Worm (Caenorhabditis elegans) whole organism, young adult: ENCODE results near the gene ZK177.9.

ENCODE experiments used
- B0261.1 ChIP-seq: sonication (generic microtip); optimal IDR thresholded peaks from 2 replicates; lab custom pipeline; 2016; ENCODE audit warnings: mild to moderate bottlenecking, missing genetic modification characterization, moderate library complexity, missing compliant biosample characterization
- C06A6.2 ChIP-seq: fragments of 200-800 bp; sonication (Bioruptor generic); conservative IDR thresholded peaks from 2 replicates; pipeline ENCODE4 v1.3.6; 2022; ENCODE audit warnings: missing genetic modification characterization, missing compliant biosample characterization
- F39B2.1 ChIP-seq: fragments of 200-800 bp; sonication (Bioruptor generic); IDR thresholded peaks from 2 replicates; pipeline ENCODE4 v1.3.6; 2022; ENCODE audit warnings: missing genetic modification reagents, missing genetic modification characterization, missing compliant biosample characterization
- F57A8.1 ChIP-seq: fragments of 200-800 bp; sonication (Bioruptor generic); optimal IDR thresholded peaks from 2 replicates; lab custom pipeline; 2018; ENCODE audit warnings: mild to moderate bottlenecking, missing genetic modification characterization, moderate library complexity, missing compliant biosample characterization
- T26A5.8 ChIP-seq: sonication (generic microtip); optimal IDR thresholded peaks from 2 replicates; lab custom pipeline; 2016; ENCODE audit warnings: missing genetic modification characterization, missing compliant biosample characterization
- Y79H2A.3 ChIP-seq: fragments of 200-800 bp; sonication (Bioruptor generic); conservative IDR thresholded peaks from 2 replicates; pipeline ENCODE4 v1.3.6; 2022; ENCODE audit warnings: missing genetic modification reagents, missing genetic modification characterization, missing compliant biosample characterization
- ZK185.1 ChIP-seq: sonication (generic microtip); optimal IDR thresholded peaks from 2 replicates; lab custom pipeline; 2016; ENCODE audit warnings: mild to moderate bottlenecking, missing genetic modification characterization, missing compliant biosample characterization; ENCODE audit not compliant: poor library complexity, severe bottlenecking
- athp-1 ChIP-seq: sonication (generic microtip); optimal IDR thresholded peaks from 2 replicates; lab custom pipeline; 2017; ENCODE audit warnings: mild to moderate bottlenecking, missing genetic modification characterization, missing compliant biosample characterization
- attf-6 ChIP-seq: fragments of 200-800 bp; sonication (Bioruptor generic); IDR thresholded peaks from 2 replicates; pipeline ENCODE4 v1.3.6; 2022; ENCODE audit warnings: missing genetic modification reagents, missing genetic modification characterization, missing compliant biosample characterization
- cebp-2 ChIP-seq: fragments of 200-800 bp; sonication (Bioruptor generic); IDR thresholded peaks from 2 replicates; pipeline ENCODE4 v1.3.6; 2022; ENCODE audit warnings: missing genetic modification characterization, missing compliant biosample characterization
- ceh-40 ChIP-seq: fragments of 200-800 bp; sonication (Bioruptor generic); IDR thresholded peaks from 2 replicates; pipeline ENCODE4 v1.3.6; 2022; ENCODE audit warnings: missing genetic modification characterization, missing compliant biosample characterization
- ceh-58 ChIP-seq: fragments of 200-800 bp; sonication (Bioruptor generic); IDR thresholded peaks from 2 replicates; pipeline ENCODE4 v1.3.6; 2022; ENCODE audit warnings: missing genetic modification characterization, missing compliant biosample characterization
- die-1 ChIP-seq: sonication (generic microtip); optimal IDR thresholded peaks from 2 replicates; lab custom pipeline; 2016; ENCODE audit warnings: missing genotype, mild to moderate bottlenecking, missing genetic modification characterization, missing compliant biosample characterization
- egrh-3 ChIP-seq: fragments of 200-800 bp; sonication (Bioruptor generic); IDR thresholded peaks from 2 replicates; pipeline ENCODE4 v1.3.6; 2022; ENCODE audit warnings: missing genetic modification reagents, missing genetic modification characterization, missing compliant biosample characterization
- ekl-4 ChIP-seq: fragments of 200-800 bp; sonication (Bioruptor generic); IDR thresholded peaks from 2 replicates; pipeline ENCODE4 v1.3.6; 2022; ENCODE audit warnings: missing genetic modification reagents, missing genetic modification characterization, missing compliant biosample characterization
- ets-4 ChIP-seq: fragments of 200-800 bp; sonication (Bioruptor generic); optimal IDR thresholded peaks from 2 replicates; lab custom pipeline; 2018; ENCODE audit warnings: mild to moderate bottlenecking, missing genetic modification characterization, missing compliant biosample characterization
- hlh-12 ChIP-seq: sonication (generic microtip); optimal IDR thresholded peaks from 2 replicates; lab custom pipeline; 2016; ENCODE audit warnings: missing genetic modification characterization, missing compliant biosample characterization
- hlh-26 ChIP-seq: fragments of 200-800 bp; sonication (Bioruptor generic); conservative IDR thresholded peaks from 2 replicates; pipeline ENCODE4 v1.3.6; 2022; ENCODE audit warnings: missing genetic modification reagents, missing genetic modification characterization, missing compliant biosample characterization
- hmg-1.2 ChIP-seq: fragments of 200-800 bp; sonication (Bioruptor generic); IDR thresholded peaks from 2 replicates; pipeline ENCODE4 v1.3.6; 2022; ENCODE audit warnings: missing genetic modification reagents, missing genetic modification characterization, missing compliant biosample characterization
- lag-1 ChIP-seq: fragments of 200-800 bp; sonication (Bioruptor generic); IDR thresholded peaks from 2 replicates; pipeline ENCODE4 v1.3.6; 2022; ENCODE audit warnings: missing genetic modification reagents, missing genetic modification characterization, missing compliant biosample characterization
- lin-26 ChIP-seq: fragments of 200-800 bp; sonication (Bioruptor generic); IDR thresholded peaks from 2 replicates; pipeline ENCODE4 v1.3.6; 2022; ENCODE audit warnings: missing genetic modification reagents, missing genetic modification characterization, missing compliant biosample characterization
- lin-40 ChIP-seq: sonication (generic microtip); optimal IDR thresholded peaks from 2 replicates; lab custom pipeline; 2016; ENCODE audit warnings: missing genetic modification characterization, mild to moderate bottlenecking, missing compliant biosample characterization, missing genotype, missing genetic modification reagents
- lsl-1 ChIP-seq: fragments of 200-800 bp; sonication (Bioruptor generic); optimal IDR thresholded peaks from 2 replicates; lab custom pipeline; 2018; ENCODE audit warnings: mild to moderate bottlenecking, missing genetic modification characterization, moderate library complexity, missing compliant biosample characterization
- madf-10 ChIP-seq: sonication (generic microtip); optimal IDR thresholded peaks from 2 replicates; lab custom pipeline; 2016; ENCODE audit warnings: mild to moderate bottlenecking, missing genetic modification characterization, missing compliant biosample characterization
- madf-3 ChIP-seq: fragments of 200-800 bp; sonication (Bioruptor generic); IDR thresholded peaks from 2 replicates; pipeline ENCODE4 v1.3.6; 2022; ENCODE audit warnings: missing genetic modification reagents, missing genetic modification characterization, missing compliant biosample characterization
- nfyb-1 ChIP-seq: fragments of 200-800 bp; sonication (Bioruptor generic); IDR thresholded peaks from 2 replicates; pipeline ENCODE4 v1.3.6; 2022; ENCODE audit warnings: missing genetic modification reagents, missing genetic modification characterization, missing compliant biosample characterization
- nhr-179 ChIP-seq: sonication (generic microtip); optimal IDR thresholded peaks from 2 replicates; lab custom pipeline; 2016; ENCODE audit warnings: mild to moderate bottlenecking, missing genetic modification characterization, missing compliant biosample characterization
- nhr-80 ChIP-seq: sonication (generic microtip); optimal IDR thresholded peaks from 2 replicates; lab custom pipeline; 2016; ENCODE audit warnings: missing genetic modification characterization, missing compliant biosample characterization
- pbrm-1 ChIP-seq: fragments of 200-800 bp; sonication (Bioruptor generic); IDR thresholded peaks from 2 replicates; pipeline ENCODE4 v1.3.6; 2022; ENCODE audit warnings: missing genetic modification reagents, missing genetic modification characterization, missing compliant biosample characterization
- repo-1 ChIP-seq: sonication (generic microtip); optimal IDR thresholded peaks from 2 replicates; lab custom pipeline; 2017; ENCODE audit warnings: mild to moderate bottlenecking, missing genetic modification characterization, missing compliant biosample characterization
- rpc-1 ChIP-seq, 2 experiments: fragments of 150-350 bp in 1 of 2; sonication (generic microtip) in 1 of 2; optimal IDR thresholded peaks; 2 replicates each; lab custom pipeline; 2014 to 2018; ENCODE audit warnings: missing biosample characterization in 1 of 2, missing genetic modification characterization in 1 of 2, missing genetic modification reagents in 1 of 2, missing genotype in 1 of 2
- sdz-38 ChIP-seq: sonication (generic microtip); optimal IDR thresholded peaks from 2 replicates; lab custom pipeline; 2016; ENCODE audit warnings: missing genotype, missing genetic modification characterization, missing compliant biosample characterization
- sea-2 ChIP-seq: fragments of 200-800 bp; sonication (Bioruptor generic); IDR thresholded peaks from 2 replicates; pipeline ENCODE4 v1.3.6; 2022; ENCODE audit warnings: missing genetic modification characterization, missing compliant biosample characterization
- snpc-1.1 ChIP-seq: sonication (generic microtip); optimal IDR thresholded peaks from 2 replicates; lab custom pipeline; 2017; ENCODE audit warnings: missing genetic modification characterization, mild to moderate bottlenecking, missing compliant biosample characterization, antibody characterized with exemption, moderate library complexity, missing genotype, missing genetic modification reagents; ENCODE audit not compliant: insufficient read depth
- snpc-4 ChIP-seq, 5 experiments: fragments of 150-350 bp in 1 of 5; sonication (generic microtip) in 4 of 5; optimal IDR thresholded peaks; 2 replicates each; lab custom pipeline; 2014 to 2018; ENCODE audit warnings: missing genetic modification characterization in 5 of 5, missing biosample characterization in 3 of 5, antibody characterized with exemption in 2 of 5, mild to moderate bottlenecking in 2 of 5, missing compliant biosample characterization in 2 of 5, missing genotype in 2 of 5, moderate library complexity in 2 of 5, missing genetic modification reagents in 1 of 5
- sptf-2 ChIP-seq: fragments of 200-800 bp; sonication (Bioruptor generic); optimal IDR thresholded peaks from 2 replicates; lab custom pipeline; 2018; ENCODE audit warnings: mild to moderate bottlenecking, missing genetic modification characterization, missing compliant biosample characterization
- zim-3 ChIP-seq: sonication (generic microtip); optimal IDR thresholded peaks from 2 replicates; lab custom pipeline; 2017; ENCODE audit warnings: mild to moderate bottlenecking, missing genetic modification characterization, moderate library complexity, missing compliant biosample characterization

The ZK177.9 gene

ce11 chrII:5517643-5518042 is at the start of gene ZK177.9:
Gene ZK177.9, minus strand, starts transcription at chrII:5517743.
- no peak for TF ChIP-seq ets-4 (GFP tag; lab: Kevin White, UChicago)
- TF ChIP-seq egrh-3 (GFP tag; lab: Robert Waterston, UW), result no peak
- TF ChIP-seq nfyb-1 (GFP tag; lab: Robert Waterston, UW), result no peak
- no peak for TF ChIP-seq rpc-1 (optimal IDR thresholded peaks at IDR 0.05; lab: Kevin White, UChicago)
- no peak for TF ChIP-seq rpc-1 (tag; optimal IDR thresholded peaks at IDR 0.05; lab: Kevin White, UChicago)
- TF ChIP-seq madf-10 (tag; lab: Kevin White, UChicago), result no peak
- no peak for TF ChIP-seq nhr-179
- TF ChIP-seq athp-1, result no peak
- no peak for TF ChIP-seq sea-2 (GFP tag; lab: Robert Waterston, UW)
- no peak for TF ChIP-seq nhr-80
- TF ChIP-seq zim-3 (tag; lab: Kevin White, UChicago), result no peak
- TF ChIP-seq lin-40 (tag; lab: Kevin White, UChicago), result no peak
- no peak for TF ChIP-seq ceh-58 (GFP tag; lab: Robert Waterston, UW)
- TF ChIP-seq repo-1, result no peak
- TF ChIP-seq attf-6 (GFP tag; lab: Robert Waterston, UW), result no peak
- no peak for TF ChIP-seq B0261.1
- TF ChIP-seq cebp-2 (GFP tag; lab: Robert Waterston, UW), result no peak
- TF ChIP-seq ekl-4 (GFP tag; lab: Robert Waterston, UW), result no peak
- no peak for TF ChIP-seq Y79H2A.3
- TF ChIP-seq T26A5.8 (tag; lab: Kevin White, UChicago), result no peak

- no peak for TF ChIP-seq F39B2.1 (GFP tag; lab: Robert Waterston, UW)
- peak; percentile 74 for TF ChIP-seq hmg-1.2
- peak; percentile 82; the same call in 1 of the 2 replicates for TF ChIP-seq attf-6 (GFP tag; lab: Robert Waterston, UW)
- no peak for TF ChIP-seq madf-3
- TF ChIP-seq ekl-4 (GFP tag; lab: Robert Waterston, UW), result no peak
- TF ChIP-seq lsl-1 (GFP tag; lab: Kevin White, UChicago), result no peak
- no peak for TF ChIP-seq ZK185.1 (tag; lab: Kevin White, UChicago)
- TF ChIP-seq snpc-4 (GFP tag; optimal IDR thresholded peaks at IDR 0.05; lab: Kevin White, UChicago), result no peak
- TF ChIP-seq snpc-4 (tag; optimal IDR thresholded peaks at IDR 0.05; lab: Kevin White, UChicago), result peak in 2 of 4 experiments; percentile 75 to 91
- TF ChIP-seq sptf-2 (GFP tag; lab: Kevin White, UChicago), result no peak
- TF ChIP-seq cebp-2 (GFP tag; lab: Robert Waterston, UW), result 0 out of 2 replicates have a peak, but pooled peaks have one; percentile 50
- TF ChIP-seq hlh-26 (GFP tag; lab: Robert Waterston, UW), result no peak
- no peak for TF ChIP-seq lag-1 (GFP tag; lab: Robert Waterston, UW)
- TF ChIP-seq pbrm-1, result peak; percentile 72; the same call in 1 of the 2 replicates
- no peak for TF ChIP-seq die-1 (tag; lab: Kevin White, UChicago)
- no peak for TF ChIP-seq hlh-12 (tag; lab: Kevin White, UChicago)
- no peak for TF ChIP-seq T26A5.8 (tag; lab: Kevin White, UChicago)
- TF ChIP-seq snpc-1.1 (tag; lab: Kevin White, UChicago), result peak; percentile 80
- no peak for TF ChIP-seq nhr-179
- no peak for TF ChIP-seq F57A8.1 (GFP tag; lab: Kevin White, UChicago)
- TF ChIP-seq lin-26 (GFP tag; lab: Robert Waterston, UW), result 0 out of 2 replicates have a peak, but pooled peaks have one; percentile 56
- no peak for TF ChIP-seq repo-1
- no peak for TF ChIP-seq sdz-38 (tag; lab: Kevin White, UChicago)
- TF ChIP-seq nfyb-1 (GFP tag; lab: Robert Waterston, UW), result 0 out of 2 replicates have a peak, but pooled peaks have one; percentile 41
- TF ChIP-seq C06A6.2 (GFP tag; lab: Robert Waterston, UW), result no peak
- TF ChIP-seq ceh-40 (GFP tag; lab: Robert Waterston, UW), result no peak
- no peak for TF ChIP-seq lin-40 (tag; lab: Kevin White, UChicago)
Observed at ce11 chrII:5565082-5565623, 47.6 kb upstream of the ZK177.9 start.
